Fruit fly (Drosophila melanogaster) whole organism, prepupa: ENCODE data around the gene CG10514.

Experiments used
- CG11902 ChIP-seq: fragments of 200-800 bp; sonication (Bioruptor generic); optimal IDR thresholded peaks from 3 replicates; lab custom pipeline; 2016; ENCODE audit warnings: missing biosample characterization, missing genetic modification characterization
- CG15336 ChIP-seq: fragments of 200-800 bp; sonication (Bioruptor generic); IDR thresholded peaks from 2 replicates; pipeline ENCODE4 v1.3.6; 2022; ENCODE audit warnings: missing biosample characterization, missing genetic modification characterization
- CG32006 ChIP-seq: fragments of 200-800 bp; sonication (Bioruptor generic); optimal IDR thresholded peaks from 3 replicates; lab custom pipeline; 2017; ENCODE audit warnings: missing biosample characterization, mild to moderate bottlenecking, missing genetic modification characterization
- CG3919 ChIP-seq: fragments of 200-800 bp; sonication (Bioruptor generic); optimal IDR thresholded peaks from 3 replicates; lab custom pipeline; 2016; ENCODE audit warnings: missing biosample characterization, missing genetic modification characterization
- CG4318 ChIP-seq: fragments of 200-800 bp; sonication (Bioruptor generic); optimal IDR thresholded peaks from 3 replicates; lab custom pipeline; 2017; ENCODE audit warnings: missing biosample characterization, mild to moderate bottlenecking, missing genetic modification characterization
- CG6276 ChIP-seq: fragments of 200-800 bp; sonication (Bioruptor generic); optimal IDR thresholded peaks from 2 replicates; lab custom pipeline; 2017; ENCODE audit warnings: missing biosample characterization, mild to moderate bottlenecking, missing genetic modification characterization
- CG6792 ChIP-seq: fragments of 200-800 bp; sonication (Bioruptor generic); optimal IDR thresholded peaks from 3 replicates; lab custom pipeline; 2016; ENCODE audit warnings: missing biosample characterization, missing genetic modification characterization
- CG8319 ChIP-seq: fragments of 200-800 bp; sonication (Bioruptor generic); optimal IDR thresholded peaks from 3 replicates; lab custom pipeline; 2016; ENCODE audit warnings: missing biosample characterization, missing genetic modification characterization
- CG9139 ChIP-seq: fragments of 200-800 bp; sonication (Bioruptor generic); optimal IDR thresholded peaks from 3 replicates; lab custom pipeline; 2017; ENCODE audit warnings: missing biosample characterization, mild to moderate bottlenecking, missing genetic modification characterization
- Hr39 ChIP-seq: fragments of 200-800 bp; sonication (Bioruptor generic); optimal IDR thresholded peaks from 2 replicates; lab custom pipeline; 2016; ENCODE audit warnings: missing biosample characterization, missing genetic modification characterization
- Sox102F ChIP-seq: fragments of 200-800 bp; sonication (Bioruptor generic); optimal IDR thresholded peaks from 2 replicates; lab custom pipeline; 2016; ENCODE audit warnings: missing biosample characterization, mild to moderate bottlenecking, missing genetic modification characterization
- dsx ChIP-seq: fragments of 200-800 bp; optimal IDR thresholded peaks from 3 replicates; lab custom pipeline; 2019; ENCODE audit warnings: missing biosample characterization, mild to moderate bottlenecking, missing genetic modification characterization, moderate library complexity; ENCODE audit not compliant: poor library complexity, severe bottlenecking
- fkh ChIP-seq: fragments of 200-800 bp; sonication (Bioruptor generic); optimal IDR thresholded peaks from 3 replicates; lab custom pipeline; 2017; ENCODE audit warnings: missing biosample characterization, mild to moderate bottlenecking, missing genetic modification characterization, moderate library complexity
- ss ChIP-seq, 2 experiments: fragments of 200-800 bp; sonication (Bioruptor generic); optimal IDR thresholded peaks; 2 replicates in 1 of 2; 3 replicates in 1 of 2; lab custom pipeline; 2017 to 2018; ENCODE audit warnings: mild to moderate bottlenecking in 2 of 2, missing biosample characterization in 2 of 2, missing genetic modification characterization in 2 of 2, moderate library complexity in 1 of 2

DNA sequence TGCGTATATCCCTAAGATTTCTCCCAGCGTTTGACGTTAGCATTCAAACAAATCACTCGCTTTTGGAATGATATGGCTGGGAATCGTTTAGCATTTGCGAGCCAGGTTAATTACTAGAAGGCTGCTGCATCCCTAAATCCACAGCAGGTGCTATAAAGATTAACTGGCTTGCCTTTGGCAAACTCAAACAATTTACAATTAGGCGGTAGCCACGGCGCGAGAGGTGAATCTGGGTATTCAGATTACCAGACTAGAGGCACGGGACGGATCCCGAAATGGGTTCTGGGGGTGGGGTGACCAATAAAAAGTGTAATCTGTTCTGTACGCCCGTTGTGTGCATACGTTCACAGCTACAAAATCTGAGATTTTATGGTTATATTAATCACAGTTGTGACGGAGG lies 1.5 kb upstream of the CG10514 start, which contains the start of gene CG11892:
- peak; percentile 23 for TF ChIP-seq Sox102F (GFP tag; lab: Kevin White, UChicago)
- TF ChIP-seq CG32006 (GFP tag; lab: Kevin White, UChicago) = no peak
- no peak for TF ChIP-seq Hr39
- TF ChIP-seq CG6792 (GFP tag; lab: Kevin White, UChicago) = no peak
- no peak for TF ChIP-seq dsx
- TF ChIP-seq CG9139 (GFP tag; lab: Kevin White, UChicago) = no peak
- TF ChIP-seq CG4318 (GFP tag; lab: Kevin White, UChicago) = no peak
- no peak for TF ChIP-seq CG6276 (GFP tag; lab: Kevin White, UChicago)
- peak; percentile 90 for TF ChIP-seq fkh
- no peak for TF ChIP-seq CG11902 (GFP tag; lab: Kevin White, UChicago)
- TF ChIP-seq CG3919 (GFP tag; lab: Kevin White, UChicago) = no peak
- TF ChIP-seq CG8319 (GFP tag; lab: Kevin White, UChicago) = no peak
- TF ChIP-seq ss (GFP tag; optimal IDR thresholded peaks at IDR 0.05; lab: Kevin White, UChicago) = no peak
- no peak for TF ChIP-seq CG15336 (GFP tag; lab: Robert Waterston, UW)
